Fruit fly (Drosophila melanogaster) whole organism, embryonic: ENCODE data around the gene Dad1.

Experiments used
- BEAF-32 ChIP-seq: fragments of 200-800 bp; sonication (Bioruptor generic); optimal IDR thresholded peaks from 3 replicates; lab custom pipeline; 2017; ENCODE audit warnings: missing biosample characterization, missing genetic modification characterization, mild to moderate bottlenecking, moderate library complexity, missing genetic modification reagents
- Bteb2 ChIP-seq: fragments of 200-800 bp; sonication (Bioruptor generic); optimal IDR thresholded peaks from 2 replicates; lab custom pipeline; 2016; ENCODE audit warnings: missing biosample characterization, missing genetic modification characterization
- CG10366 ChIP-seq: fragments of 200-800 bp; sonication (Bioruptor generic); IDR thresholded peaks from 2 replicates; pipeline ENCODE4 v1.3.6; 2022; ENCODE audit warnings: missing biosample characterization, missing genetic modification characterization
- CG11504 ChIP-seq: fragments of 200-800 bp; sonication (Bioruptor generic); optimal IDR thresholded peaks from 3 replicates; lab custom pipeline; 2019; ENCODE audit warnings: missing biosample characterization, mild to moderate bottlenecking, missing genetic modification characterization, moderate library complexity
- CG12659 ChIP-seq: fragments of 200-800 bp; sonication (Bioruptor generic); optimal IDR thresholded peaks from 3 replicates; lab custom pipeline; 2017; ENCODE audit warnings: mild to moderate bottlenecking, missing biosample characterization, missing genetic modification reagents, missing genetic modification characterization
- CG13287 ChIP-seq: fragments of 200-800 bp; sonication (Bioruptor generic); IDR thresholded peaks from 2 replicates; pipeline ENCODE4 v1.3.6; 2022; ENCODE audit warnings: missing biosample characterization, missing genetic modification characterization; ENCODE audit not compliant: partially characterized antibody
- CG13296 ChIP-seq: fragments of 200-800 bp; sonication (Bioruptor generic); optimal IDR thresholded peaks from 3 replicates; lab custom pipeline; 2018; ENCODE audit warnings: missing biosample characterization, mild to moderate bottlenecking, missing genetic modification characterization
- CG13624 ChIP-seq: fragments of 200-800 bp; sonication (Bioruptor generic); optimal IDR thresholded peaks from 2 replicates; lab custom pipeline; 2016; ENCODE audit warnings: missing biosample characterization, missing genetic modification characterization
- CG13894 ChIP-seq: fragments of 200-800 bp; sonication (Bioruptor generic); optimal IDR thresholded peaks from 3 replicates; lab custom pipeline; 2018; ENCODE audit warnings: missing biosample characterization, mild to moderate bottlenecking, missing genetic modification characterization, moderate library complexity
- CG14965 ChIP-seq: fragments of 200-800 bp; sonication (Bioruptor generic); optimal IDR thresholded peaks from 2 replicates; lab custom pipeline; 2016; ENCODE audit warnings: missing biosample characterization, missing genetic modification characterization, borderline replicate concordance
- CG1603 ChIP-seq: fragments of 200-800 bp; sonication (Bioruptor generic); optimal IDR thresholded peaks from 2 replicates; lab custom pipeline; 2019; ENCODE audit warnings: missing biosample characterization, mild to moderate bottlenecking, missing genetic modification characterization, moderate library complexity
- CG1647 ChIP-seq: fragments of 200-800 bp; sonication (Bioruptor generic); optimal IDR thresholded peaks from 3 replicates; lab custom pipeline; 2016; ENCODE audit warnings: missing biosample characterization, missing genetic modification characterization
- CG17385 ChIP-seq: fragments of 200-800 bp; sonication (Bioruptor generic); optimal IDR thresholded peaks from 3 replicates; lab custom pipeline; 2018; ENCODE audit warnings: missing biosample characterization, mild to moderate bottlenecking, missing genetic modification characterization
- CG17568 ChIP-seq: fragments of 200-800 bp; sonication (Bioruptor generic); optimal IDR thresholded peaks from 2 replicates; lab custom pipeline; 2018; ENCODE audit warnings: missing biosample characterization, mild to moderate bottlenecking, missing genetic modification characterization, moderate library complexity
- CG17802 ChIP-seq: fragments of 200-800 bp; sonication (Bioruptor generic); optimal IDR thresholded peaks from 2 replicates; lab custom pipeline; 2018; ENCODE audit warnings: missing biosample characterization, mild to moderate bottlenecking, missing genetic modification characterization, moderate library complexity
- CG18619 ChIP-seq: fragments of 200-800 bp; sonication (Bioruptor generic); optimal IDR thresholded peaks from 3 replicates; lab custom pipeline; 2017; ENCODE audit warnings: missing biosample characterization, mild to moderate bottlenecking, missing genetic modification characterization
- CG2202 ChIP-seq: fragments of 200-800 bp; sonication (Bioruptor generic); optimal IDR thresholded peaks from 2 replicates; lab custom pipeline; 2018; ENCODE audit warnings: missing biosample characterization, mild to moderate bottlenecking, missing genetic modification characterization
- CG30403 ChIP-seq: fragments of 200-800 bp; sonication (Bioruptor generic); optimal IDR thresholded peaks from 3 replicates; lab custom pipeline; 2016; ENCODE audit warnings: missing biosample characterization, missing genetic modification characterization
- CG31365 ChIP-seq: fragments of 200-800 bp; sonication (Bioruptor generic); optimal IDR thresholded peaks from 2 replicates; lab custom pipeline; 2018; ENCODE audit warnings: missing biosample characterization, mild to moderate bottlenecking, missing genetic modification characterization
- CG31441 ChIP-seq: fragments of 200-800 bp; sonication (Bioruptor generic); IDR thresholded peaks from 2 replicates; pipeline ENCODE4 v1.3.6; 2022; ENCODE audit warnings: missing biosample characterization, missing genetic modification characterization
- CG3726 ChIP-seq: fragments of 200-800 bp; sonication (Bioruptor generic); IDR thresholded peaks from 3 replicates; pipeline ENCODE4, ENCODE4 v1.3.6; 2022; ENCODE audit warnings: missing biosample characterization, missing genetic modification characterization
- CG3847 ChIP-seq: fragments of 200-800 bp; sonication (Bioruptor generic); IDR thresholded peaks from 2 replicates; pipeline ENCODE4 v1.3.6; 2022; ENCODE audit warnings: missing biosample characterization, missing genetic modification characterization
- CG3995 ChIP-seq: fragments of 200-800 bp; sonication (Bioruptor generic); optimal IDR thresholded peaks from 3 replicates; lab custom pipeline; 2016; ENCODE audit warnings: missing biosample characterization, missing genetic modification characterization
- CG4707 ChIP-seq: fragments of 200-800 bp; sonication (Bioruptor generic); optimal IDR thresholded peaks from 2 replicates; lab custom pipeline; 2018; ENCODE audit warnings: missing biosample characterization, mild to moderate bottlenecking, missing genetic modification characterization, moderate library complexity
- CG7372 ChIP-seq: fragments of 200-800 bp; sonication (Bioruptor generic); IDR thresholded peaks from 2 replicates; pipeline ENCODE4 v1.3.6; 2022; ENCODE audit warnings: missing biosample characterization, missing genetic modification characterization
- CG8089 ChIP-seq: fragments of 200-800 bp; sonication (Bioruptor generic); optimal IDR thresholded peaks from 3 replicates; lab custom pipeline; 2016; ENCODE audit warnings: missing biosample characterization, missing genetic modification characterization
- Dbx ChIP-seq: fragments of 200-800 bp; sonication (Bioruptor generic); IDR thresholded peaks from 3 replicates; pipeline ENCODE4 v1.3.6; 2022; ENCODE audit warnings: missing biosample characterization, missing genetic modification characterization
- Deaf1 ChIP-seq: fragments of 200-800 bp; optimal IDR thresholded peaks from 3 replicates; lab custom pipeline; 2019; ENCODE audit warnings: missing biosample characterization, mild to moderate bottlenecking, missing genetic modification characterization, moderate library complexity
- E2f2 ChIP-seq: fragments of 200-800 bp; sonication (Bioruptor generic); IDR thresholded peaks from 2 replicates; pipeline ENCODE4 v1.3.6; 2022; ENCODE audit warnings: missing biosample characterization, missing genetic modification characterization
- HmgD ChIP-seq: fragments of 200-800 bp; sonication (Bioruptor generic); optimal IDR thresholded peaks from 3 replicates; lab custom pipeline; 2016; ENCODE audit warnings: missing biosample characterization, missing genetic modification characterization
- NfI ChIP-seq: fragments of 200-800 bp; sonication (Bioruptor generic); optimal IDR thresholded peaks from 3 replicates; lab custom pipeline; 2018; ENCODE audit warnings: missing biosample characterization, mild to moderate bottlenecking, missing genetic modification characterization, moderate library complexity
- Sox102F ChIP-seq: fragments of 200-800 bp; sonication (Bioruptor generic); optimal IDR thresholded peaks from 2 replicates; lab custom pipeline; 2018; ENCODE audit warnings: missing biosample characterization, mild to moderate bottlenecking, missing genetic modification characterization, moderate library complexity
- Usf ChIP-seq: fragments of 200-800 bp; sonication (Bioruptor generic); optimal IDR thresholded peaks from 2 replicates; lab custom pipeline; 2017; ENCODE audit warnings: missing genotype, missing biosample characterization, missing genetic modification characterization
- Xbp1 ChIP-seq: fragments of 200-800 bp; sonication (Bioruptor generic); optimal IDR thresholded peaks from 3 replicates; lab custom pipeline; 2016; ENCODE audit warnings: missing biosample characterization, mild to moderate bottlenecking, missing genetic modification characterization
- az2 ChIP-seq: fragments of 200-800 bp; sonication (Bioruptor generic); optimal IDR thresholded peaks from 3 replicates; lab custom pipeline; 2016; ENCODE audit warnings: missing biosample characterization, missing genetic modification characterization
- cad ChIP-seq: fragments of >200 bp; optimal IDR thresholded peaks from 2 replicates; lab custom pipeline; 2017; ENCODE audit warnings: missing biosample characterization, missing genetic modification characterization
- chif ChIP-seq, 2 experiments: fragments of 200-800 bp; sonication (Bioruptor generic); optimal IDR thresholded peaks; 3 replicates each; lab custom pipeline; 2016; ENCODE audit warnings: missing biosample characterization in 2 of 2, missing genetic modification characterization in 2 of 2
- eyg ChIP-seq: fragments of 200-800 bp; sonication (Bioruptor generic); optimal IDR thresholded peaks from 3 replicates; lab custom pipeline; 2016; ENCODE audit warnings: missing biosample characterization, missing genetic modification characterization
- gem ChIP-seq: fragments of 200-800 bp; sonication (Bioruptor generic); optimal IDR thresholded peaks from 2 replicates; lab custom pipeline; 2019; ENCODE audit warnings: missing biosample characterization, mild to moderate bottlenecking, missing genetic modification characterization, moderate library complexity
- mld ChIP-seq: fragments of 200-800 bp; sonication (Bioruptor generic); IDR thresholded peaks from 3 replicates; pipeline ENCODE4 v1.3.6; 2022; ENCODE audit warnings: missing biosample characterization, missing genetic modification characterization; ENCODE audit not compliant: partially characterized antibody
- repo ChIP-seq: fragments of 200-800 bp; sonication (Bioruptor generic); optimal IDR thresholded peaks from 2 replicates; lab custom pipeline; 2016; ENCODE audit warnings: missing biosample characterization, missing genetic modification characterization
- ro ChIP-seq: fragments of 200-800 bp; sonication (Bioruptor generic); IDR thresholded peaks from 2 replicates; pipeline ENCODE4 v1.3.6; 2022; ENCODE audit warnings: missing biosample characterization, missing genetic modification characterization
- slbo ChIP-seq: fragments of 200-800 bp; sonication (Bioruptor generic); IDR thresholded peaks from 2 replicates; pipeline ENCODE4 v1.3.6; 2022; ENCODE audit warnings: missing biosample characterization, missing genetic modification characterization
- so ChIP-seq: fragments of 200-800 bp; sonication (Bioruptor generic); IDR thresholded peaks from 3 replicates; pipeline ENCODE4 v1.3.6; 2022; ENCODE audit warnings: missing biosample characterization, missing genetic modification characterization
- stwl ChIP-seq: fragments of 200-800 bp; sonication (Bioruptor generic); optimal IDR thresholded peaks from 3 replicates; lab custom pipeline; 2018; ENCODE audit warnings: missing biosample characterization, mild to moderate bottlenecking, missing genetic modification characterization, moderate library complexity
- toy ChIP-seq: fragments of 200-800 bp; sonication (Bioruptor generic); IDR thresholded peaks from 2 replicates; pipeline ENCODE4 v1.3.6; 2022; ENCODE audit warnings: missing biosample characterization, missing genetic modification characterization
- trem ChIP-seq: fragments of 200-800 bp; optimal IDR thresholded peaks from 3 replicates; lab custom pipeline; 2019; ENCODE audit warnings: missing biosample characterization, mild to moderate bottlenecking, missing genetic modification characterization, moderate library complexity
- vnd ChIP-seq: fragments of 200-800 bp; sonication (Bioruptor generic); IDR thresholded peaks from 3 replicates; pipeline ENCODE4 v1.3.6; 2022; ENCODE audit warnings: missing biosample characterization, missing genetic modification characterization; ENCODE audit not compliant: partially characterized antibody
- yki ChIP-seq: fragments of >200 bp; optimal IDR thresholded peaks from 3 replicates; lab custom pipeline; 2018

Dad1 gene

DNA sequence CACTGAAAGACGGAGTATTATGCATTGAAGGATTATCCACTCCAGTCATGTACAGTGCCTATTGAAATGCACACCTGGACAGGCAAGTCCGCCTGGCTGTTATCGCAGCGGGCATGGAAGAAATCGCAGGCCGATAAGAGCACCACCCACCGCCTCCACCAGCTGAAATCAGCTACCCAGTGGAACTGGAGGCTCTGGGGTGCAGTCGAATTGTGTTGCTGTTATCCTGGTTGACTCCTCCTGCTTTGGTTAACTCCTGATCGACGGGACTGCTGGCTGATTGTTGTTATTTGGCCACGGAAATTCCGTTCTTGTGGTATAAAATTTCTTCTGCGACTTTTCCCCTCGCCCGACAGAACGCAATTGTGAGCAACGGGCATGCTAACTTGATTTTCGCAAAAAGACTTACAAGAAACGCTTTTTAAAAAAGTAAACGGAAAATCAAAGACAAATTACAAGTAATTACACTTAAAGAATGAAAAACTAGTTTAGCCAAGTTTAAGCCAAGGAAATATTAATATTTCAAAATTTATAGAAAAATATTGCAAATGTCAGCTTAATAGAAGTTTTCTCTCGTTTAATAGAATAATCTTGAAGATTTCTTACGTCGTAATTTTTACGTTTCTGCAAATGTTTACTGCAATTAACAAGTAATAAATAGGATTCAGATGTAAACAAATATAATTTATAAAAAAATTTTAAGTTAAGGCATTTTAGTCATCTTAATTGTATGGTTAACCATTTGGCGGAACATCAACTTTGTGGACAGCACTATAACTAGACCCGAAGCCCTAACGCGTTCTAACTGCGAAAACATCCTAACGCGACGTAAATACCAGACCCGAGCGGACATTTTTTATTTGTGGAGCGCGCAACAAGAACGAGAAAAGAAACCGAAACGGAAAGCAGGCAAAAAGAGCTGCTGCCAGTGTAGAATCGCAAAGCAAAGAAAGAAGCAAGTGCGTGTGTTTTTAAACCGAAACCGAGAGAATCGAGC lies 31.2 kb upstream of the Dad1 start, which contains the start of the genes CG13398 and Akap200 (continued):
- TF ChIP-seq CG1603 (tag; lab: Kevin White, UChicago) = peak; percentile 34
- TF ChIP-seq repo (GFP tag; lab: Kevin White, UChicago) = no peak
- TF ChIP-seq CG30403 (GFP tag; lab: Kevin White, UChicago) = peak; percentile 50
- peak; percentile 1 for TF ChIP-seq stwl
- no peak for TF ChIP-seq CG31365 (tag; lab: Kevin White, UChicago)
- TF ChIP-seq Xbp1 (GFP tag; lab: Kevin White, UChicago) = peak; percentile 39
- no peak for TF ChIP-seq CG13894 (tag; lab: Kevin White, UChicago)
- TF ChIP-seq az2 (GFP tag; lab: Kevin White, UChicago) = peak; percentile 17
- no peak for TF ChIP-seq Deaf1 (tag; lab: Kevin White, UChicago)
- TF ChIP-seq CG11504 (tag; lab: Kevin White, UChicago) = no peak
- no peak for TF ChIP-seq mld (GFP tag; lab: Robert Waterston, UW)
- TF ChIP-seq CG10366 (GFP tag; lab: Robert Waterston, UW) = no peak
- peak; percentile 41; the same call in 1 of the 2 replicates for TF ChIP-seq slbo
- no peak for TF ChIP-seq CG13296 (GFP tag; lab: Kevin White, UChicago)
- no peak for TF ChIP-seq CG14965 (GFP tag; lab: Kevin White, UChicago)
- TF ChIP-seq CG3726 (GFP tag; lab: Robert Waterston, UW) = no peak
- no peak for TF ChIP-seq vnd
- no peak for TF ChIP-seq so (GFP tag; lab: Robert Waterston, UW)
- no peak for TF ChIP-seq CG2202 (tag; lab: Kevin White, UChicago)
- TF ChIP-seq CG13287 (GFP tag; lab: Robert Waterston, UW) = 0 out of 2 replicates have a peak, but pooled peaks have one; percentile 15
- TF ChIP-seq CG8089 (GFP tag; lab: Kevin White, UChicago) = no peak
- TF ChIP-seq CG17568 (GFP tag; lab: Kevin White, UChicago) = no peak
- TF ChIP-seq CG17802 (tag; lab: Kevin White, UChicago) = no peak
- TF ChIP-seq cad (GFP tag; lab: Kevin White, UChicago) = no peak
- peak; percentile 23 for TF ChIP-seq CG17385
- no peak for TF ChIP-seq NfI
- TF ChIP-seq E2f2 (GFP tag; lab: Robert Waterston, UW) = peak; percentile 45
- peak; percentile 55 for TF ChIP-seq CG12659
- TF ChIP-seq toy (GFP tag; lab: Robert Waterston, UW) = no peak
- TF ChIP-seq CG18619 (GFP tag; lab: Kevin White, UChicago) = peak; percentile 4
- TF ChIP-seq HmgD (GFP tag; lab: Kevin White, UChicago) = no peak
- TF ChIP-seq CG4707 (GFP tag; lab: Kevin White, UChicago) = no peak
- no peak for TF ChIP-seq CG7372
- TF ChIP-seq Sox102F (GFP tag; lab: Kevin White, UChicago) = no peak
- TF ChIP-seq CG13624 (GFP tag; lab: Kevin White, UChicago) = no peak
- TF ChIP-seq CG31441 (GFP tag; lab: Robert Waterston, UW) = no peak
- TF ChIP-seq Dbx (GFP tag; lab: Robert Waterston, UW) = no peak
- peak; percentile 16 for TF ChIP-seq BEAF-32 (GFP tag; lab: Kevin White, UChicago)
- no peak for TF ChIP-seq CG1647 (GFP tag; lab: Kevin White, UChicago)
- TF ChIP-seq gem (tag; lab: Kevin White, UChicago) = no peak
- peak; percentile 66 for TF ChIP-seq CG3847
- no peak for TF ChIP-seq eyg (GFP tag; lab: Kevin White, UChicago)
- no peak for TF ChIP-seq Bteb2 (GFP tag; lab: Kevin White, UChicago)
- peak; percentile 98 for TF ChIP-seq trem (tag; lab: Kevin White, UChicago)
- peak; percentile 75 for TF ChIP-seq CG3995 (GFP tag; lab: Kevin White, UChicago)
- peak; percentile 2 for TF ChIP-seq Usf (GFP tag; lab: Kevin White, UChicago)
- TF ChIP-seq chif (GFP tag; optimal IDR thresholded peaks at IDR 0.05; lab: Kevin White, UChicago) = no peak
- TF ChIP-seq ro (GFP tag; lab: Robert Waterston, UW) = no peak
- no peak for TF ChIP-seq yki (lab: Kevin White, UChicago)
